Fruit fly (Drosophila melanogaster) whole organism, embryonic: ENCODE results near the gene Naa20A.
A peak's percentile ranks its signal among the peaks of the same experiment; 100 is the strongest.

ENCODE experiments used
- ATbp ChIP-seq: fragments of 200-800 bp; sonication (Bioruptor generic); optimal IDR thresholded peaks from 2 replicates; lab custom pipeline; 2017; ENCODE audit warnings: missing biosample characterization, mild to moderate bottlenecking, missing genetic modification characterization, missing genetic modification reagents
- CG1024 ChIP-seq: fragments of 200-800 bp; sonication (Bioruptor generic); IDR thresholded peaks from 2 replicates; pipeline ENCODE4 v1.3.6; 2022; ENCODE audit warnings: missing biosample characterization, missing genetic modification characterization
- CG10431 ChIP-seq: fragments of 200-800 bp; sonication (Bioruptor generic); optimal IDR thresholded peaks from 3 replicates; lab custom pipeline; 2018; ENCODE audit warnings: missing biosample characterization, mild to moderate bottlenecking, missing genetic modification characterization
- CG11398 ChIP-seq: fragments of 200-800 bp; sonication (Bioruptor generic); optimal IDR thresholded peaks from 2 replicates; lab custom pipeline; 2016; ENCODE audit warnings: missing biosample characterization, missing genetic modification characterization
- CG11560 ChIP-seq: fragments of 200-800 bp; sonication (Bioruptor generic); IDR thresholded peaks from 3 replicates; pipeline ENCODE4 v1.3.6; 2022; ENCODE audit warnings: missing biosample characterization, missing genetic modification characterization
- CG12236 ChIP-seq: fragments of 200-800 bp; sonication (Bioruptor generic); optimal IDR thresholded peaks from 2 replicates; lab custom pipeline; 2016; ENCODE audit warnings: missing biosample characterization, missing genetic modification characterization
- CG12744 ChIP-seq: fragments of 200-800 bp; sonication (Bioruptor generic); optimal IDR thresholded peaks from 2 replicates; lab custom pipeline; 2016; ENCODE audit warnings: missing biosample characterization, missing genetic modification characterization
- CG13424 ChIP-seq: fragments of 200-800 bp; sonication (Bioruptor generic); optimal IDR thresholded peaks from 2 replicates; lab custom pipeline; 2019; ENCODE audit warnings: missing biosample characterization, mild to moderate bottlenecking, missing genetic modification characterization, moderate library complexity
- CG15011 ChIP-seq: fragments of 200-800 bp; sonication (Bioruptor generic); optimal IDR thresholded peaks from 3 replicates; lab custom pipeline; 2018; ENCODE audit warnings: missing biosample characterization, mild to moderate bottlenecking, missing genetic modification characterization
- CG1647 ChIP-seq: fragments of 200-800 bp; sonication (Bioruptor generic); optimal IDR thresholded peaks from 3 replicates; lab custom pipeline; 2016; ENCODE audit warnings: missing biosample characterization, missing genetic modification characterization
- CG17361 ChIP-seq: fragments of 200-800 bp; sonication (Bioruptor generic); IDR thresholded peaks from 3 replicates; pipeline ENCODE4 v1.3.6; 2022; ENCODE audit warnings: missing biosample characterization, missing genetic modification characterization
- CG2678 ChIP-seq: fragments of 200-800 bp; sonication (Bioruptor generic); optimal IDR thresholded peaks from 3 replicates; lab custom pipeline; 2019; ENCODE audit warnings: missing biosample characterization, mild to moderate bottlenecking, missing genetic modification characterization, moderate library complexity
- CG34422 ChIP-seq: fragments of 200-800 bp; sonication (Bioruptor generic); IDR thresholded peaks from 3 replicates; pipeline ENCODE4 v1.3.6; 2022; ENCODE audit warnings: missing biosample characterization, missing genetic modification characterization
- CG3995 ChIP-seq: fragments of 200-800 bp; sonication (Bioruptor generic); optimal IDR thresholded peaks from 3 replicates; lab custom pipeline; 2016; ENCODE audit warnings: missing biosample characterization, missing genetic modification characterization
- CG6272 ChIP-seq: fragments of 200-800 bp; sonication (Bioruptor generic); IDR thresholded peaks from 2 replicates; pipeline ENCODE4 v1.3.6; 2022; ENCODE audit warnings: missing biosample characterization, missing genetic modification characterization
- CG6854 ChIP-seq: fragments of 200-800 bp; sonication (Bioruptor generic); optimal IDR thresholded peaks from 3 replicates; lab custom pipeline; 2017; ENCODE audit warnings: missing biosample characterization, mild to moderate bottlenecking, missing genetic modification characterization
- CG8924 ChIP-seq: fragments of 200-800 bp; optimal IDR thresholded peaks from 3 replicates; lab custom pipeline; 2019; ENCODE audit warnings: missing biosample characterization, mild to moderate bottlenecking, missing genetic modification characterization, moderate library complexity
- CG8944 ChIP-seq: fragments of 200-800 bp; sonication (Bioruptor generic); optimal IDR thresholded peaks from 3 replicates; lab custom pipeline; 2016; ENCODE audit warnings: missing biosample characterization, missing genetic modification characterization
- CG9876 ChIP-seq: fragments of 200-800 bp; sonication (Bioruptor generic); optimal IDR thresholded peaks from 2 replicates; lab custom pipeline; 2016; ENCODE audit warnings: missing biosample characterization, missing genetic modification characterization
- CHES-1-like ChIP-seq: fragments of 200-800 bp; sonication (Bioruptor generic); optimal IDR thresholded peaks from 2 replicates; lab custom pipeline; 2016; ENCODE audit warnings: missing biosample characterization, missing genetic modification characterization
- Dek ChIP-seq: fragments of 200-800 bp; sonication (Bioruptor generic); optimal IDR thresholded peaks from 3 replicates; lab custom pipeline; 2019; ENCODE audit warnings: missing biosample characterization, mild to moderate bottlenecking, missing genetic modification characterization, moderate library complexity
- Drgx ChIP-seq: fragments of 200-800 bp; sonication (Bioruptor generic); IDR thresholded peaks from 2 replicates; pipeline ENCODE4 v1.3.6; 2022; ENCODE audit warnings: missing biosample characterization, missing genetic modification characterization
- Eip74EF ChIP-seq, 2 experiments: fragments of 200-800 bp in 1 of 2; fragments of >200 bp in 1 of 2; sonication (Bioruptor generic) in 1 of 2; optimal IDR thresholded peaks; 2 replicates each; lab custom pipeline; 2017 to 2019; ENCODE audit warnings: missing biosample characterization in 2 of 2, missing genetic modification characterization in 2 of 2, mild to moderate bottlenecking in 1 of 2, moderate library complexity in 1 of 2
- Elba2 ChIP-seq: fragments of 200-800 bp; sonication (Bioruptor generic); optimal IDR thresholded peaks from 3 replicates; lab custom pipeline; 2016; ENCODE audit warnings: missing biosample characterization, missing genetic modification characterization
- H15 ChIP-seq: fragments of 200-800 bp; sonication (Bioruptor generic); IDR thresholded peaks from 3 replicates; pipeline ENCODE4 v1.3.6; 2022; ENCODE audit warnings: missing biosample characterization, missing genetic modification characterization
- Hsf ChIP-seq: fragments of 200-800 bp; sonication (Bioruptor generic); optimal IDR thresholded peaks from 3 replicates; lab custom pipeline; 2016; ENCODE audit warnings: missing biosample characterization, missing genetic modification characterization
- Lhr ChIP-seq: fragments of 200-800 bp; sonication (Bioruptor generic); optimal IDR thresholded peaks from 3 replicates; lab custom pipeline; 2017; ENCODE audit warnings: mild to moderate bottlenecking, missing biosample characterization, missing genetic modification reagents, missing genetic modification characterization
- Oaz ChIP-seq: fragments of 200-800 bp; sonication (Bioruptor generic); IDR thresholded peaks from 2 replicates; pipeline ENCODE4 v1.3.6; 2022; ENCODE audit warnings: missing biosample characterization, missing genetic modification characterization
- Rfx ChIP-seq: fragments of 200-800 bp; sonication (Bioruptor generic); IDR thresholded peaks from 2 replicates; pipeline ENCODE4 v1.3.6; 2022; ENCODE audit warnings: missing biosample characterization, missing genetic modification characterization
- Scr ChIP-seq: fragments of 200-800 bp; sonication (Bioruptor generic); IDR thresholded peaks from 2 replicates; pipeline ENCODE4 v1.3.6; 2022; ENCODE audit warnings: missing biosample characterization, missing genetic modification characterization; ENCODE audit not compliant: partially characterized antibody
- Taf1 ChIP-seq: fragments of 200-800 bp; sonication (Bioruptor generic); IDR thresholded peaks from 2 replicates; pipeline ENCODE4 v1.3.6; 2022; ENCODE audit warnings: missing biosample characterization, missing genetic modification characterization
- al ChIP-seq: fragments of 200-800 bp; sonication (Bioruptor generic); IDR thresholded peaks from 2 replicates; pipeline ENCODE4 v1.3.6; 2022; ENCODE audit warnings: missing biosample characterization, missing genetic modification characterization
- bigmax ChIP-seq: fragments of 200-800 bp; sonication (Bioruptor generic); optimal IDR thresholded peaks from 2 replicates; lab custom pipeline; 2018; ENCODE audit warnings: missing biosample characterization, mild to moderate bottlenecking, missing genetic modification characterization
- chinmo ChIP-seq: fragments of 200-800 bp; sonication (Bioruptor generic); IDR thresholded peaks from 4 replicates; pipeline ENCODE4 v1.3.6; 2022; ENCODE audit warnings: missing biosample characterization, missing genetic modification characterization; ENCODE audit not compliant: partially characterized antibody
- disco-r ChIP-seq: fragments of 200-800 bp; sonication (Bioruptor generic); optimal IDR thresholded peaks from 2 replicates; lab custom pipeline; 2016; ENCODE audit warnings: missing biosample characterization, missing genetic modification characterization
- dmrt11E ChIP-seq: fragments of 200-800 bp; sonication (Bioruptor generic); optimal IDR thresholded peaks from 3 replicates; lab custom pipeline; 2018; ENCODE audit warnings: missing biosample characterization, mild to moderate bottlenecking, missing genetic modification characterization, moderate library complexity
- dpn ChIP-seq, 2 experiments: fragments of 200-800 bp; sonication (Bioruptor generic); optimal IDR thresholded peaks; 3 replicates each; lab custom pipeline; 2016; ENCODE audit warnings: missing biosample characterization in 2 of 2, missing genetic modification characterization in 2 of 2
- exex ChIP-seq: fragments of 200-800 bp; sonication (Bioruptor generic); optimal IDR thresholded peaks from 4 replicates; lab custom pipeline; 2018; ENCODE audit warnings: missing biosample characterization, mild to moderate bottlenecking, missing genetic modification characterization, moderate library complexity
- fd64A ChIP-seq: fragments of 200-800 bp; sonication (Bioruptor generic); optimal IDR thresholded peaks from 3 replicates; lab custom pipeline; 2018; ENCODE audit warnings: missing biosample characterization, mild to moderate bottlenecking, missing genetic modification characterization
- grau ChIP-seq: fragments of 200-800 bp; optimal IDR thresholded peaks from 3 replicates; lab custom pipeline; 2019; ENCODE audit warnings: missing biosample characterization, mild to moderate bottlenecking, missing genetic modification characterization, moderate library complexity
- kay ChIP-seq: fragments of 200-800 bp; sonication (Bioruptor generic); optimal IDR thresholded peaks from 2 replicates; lab custom pipeline; 2016; ENCODE audit warnings: missing biosample characterization, missing genetic modification characterization
- mam ChIP-seq: fragments of 200-800 bp; sonication (Bioruptor generic); optimal IDR thresholded peaks from 3 replicates; lab custom pipeline; 2016; ENCODE audit warnings: missing biosample characterization, missing genetic modification characterization
- org-1 ChIP-seq: fragments of 200-800 bp; sonication (Bioruptor generic); optimal IDR thresholded peaks from 2 replicates; lab custom pipeline; 2017; ENCODE audit warnings: missing biosample characterization, missing genetic modification characterization
- p53 ChIP-seq: fragments of 200-800 bp; sonication (Bioruptor generic); optimal IDR thresholded peaks from 2 replicates; lab custom pipeline; 2016; ENCODE audit warnings: missing biosample characterization, missing genetic modification characterization
- pita ChIP-seq: fragments of 200-800 bp; sonication (Bioruptor generic); optimal IDR thresholded peaks from 2 replicates; lab custom pipeline; 2017; ENCODE audit warnings: missing biosample characterization, mild to moderate bottlenecking, missing genetic modification characterization
- ro ChIP-seq: fragments of 200-800 bp; sonication (Bioruptor generic); IDR thresholded peaks from 2 replicates; pipeline ENCODE4 v1.3.6; 2022; ENCODE audit warnings: missing biosample characterization, missing genetic modification characterization
- tll ChIP-seq, 2 experiments: fragments of 200-800 bp in 1 of 2; fragments of >200 bp in 1 of 2; sonication (Bioruptor generic) in 1 of 2; optimal IDR thresholded peaks; 2 replicates each; lab custom pipeline; 2017 to 2019; ENCODE audit warnings: missing biosample characterization in 2 of 2, missing genetic modification characterization in 2 of 2, mild to moderate bottlenecking in 1 of 2, moderate library complexity in 1 of 2
- trem ChIP-seq: fragments of 200-800 bp; optimal IDR thresholded peaks from 3 replicates; lab custom pipeline; 2019; ENCODE audit warnings: missing biosample characterization, mild to moderate bottlenecking, missing genetic modification characterization, moderate library complexity
- ttk ChIP-seq: fragments of 200-800 bp; sonication (Bioruptor generic); IDR thresholded peaks from 2 replicates; pipeline ENCODE4 v2.1.2; 2022; ENCODE audit warnings: missing biosample characterization, missing genetic modification characterization
- unpg ChIP-seq: fragments of 200-800 bp; sonication (Bioruptor generic); optimal IDR thresholded peaks from 3 replicates; lab custom pipeline; 2018; ENCODE audit warnings: missing biosample characterization, mild to moderate bottlenecking, missing genetic modification characterization, moderate library complexity
- zen ChIP-seq: fragments of 200-800 bp; sonication (Bioruptor generic); optimal IDR thresholded peaks from 3 replicates; lab custom pipeline; 2018; ENCODE audit warnings: missing biosample characterization, mild to moderate bottlenecking, missing genetic modification characterization, moderate library complexity

Gene Naa20A

dm6 chrX:19666991-19667409 is 44.1 kb upstream of the Naa20A start, which contains the start of gene Zw:
Gene Zw, plus strand, starts transcription at chrX:19667252.
- TF ChIP-seq CG17361 (GFP tag; lab: Robert Waterston, UW) (peak; percentile 53; the same call in 2 of the 3 replicates), CG11398 (no peak), ttk (peak; percentile 45; the same call in 1 of the 2 replicates), CG3995 (GFP tag; lab: Kevin White, UChicago) (no peak), H15 (GFP tag; lab: Robert Waterston, UW) (peak; percentile 53; the same call in 1 of the 3 replicates), Taf1 (GFP tag; lab: Robert Waterston, UW) (peak; percentile 40; the same call in 1 of the 2 replicates), trem (tag; lab: Kevin White, UChicago) (peak; percentile 20), CG13424 (tag; lab: Kevin White, UChicago) (peak; percentile 39), bigmax (GFP tag; lab: Kevin White, UChicago) (no peak), CG12236 (GFP tag; lab: Kevin White, UChicago) (no peak), ro (GFP tag; lab: Robert Waterston, UW) (no peak), CG2678 (tag; lab: Kevin White, UChicago) (peak; percentile 57), Eip74EF (GFP tag; optimal IDR thresholded peaks at IDR 0.05; lab: Kevin White, UChicago) (no peak), CG1647 (GFP tag; lab: Kevin White, UChicago) (peak; percentile 11), disco-r (GFP tag; lab: Kevin White, UChicago) (no peak), Elba2 (GFP tag; lab: Kevin White, UChicago) (no peak), al (peak; percentile 46; the same call in 1 of the 2 replicates), CG8924 (tag; lab: Kevin White, UChicago) (peak; percentile 1), zen (tag; lab: Kevin White, UChicago) (peak; percentile 20), unpg (peak; percentile 29), kay (GFP tag; lab: Kevin White, UChicago) (no peak), tll (GFP tag; optimal IDR thresholded peaks at IDR 0.05; lab: Kevin White, UChicago) (no peak), Hsf (GFP tag; lab: Kevin White, UChicago) (peak; percentile 23), CG11560 (no peak), dpn (GFP tag; optimal IDR thresholded peaks at IDR 0.05; lab: Kevin White, UChicago) (peak; percentile 53 to 55), CG6854 (GFP tag; lab: Kevin White, UChicago) (no peak), Oaz (GFP tag; lab: Robert Waterston, UW) (no peak), CG15011 (GFP tag; lab: Kevin White, UChicago) (no peak), CG6272 (peak; percentile 34; the same call in 1 of the 2 replicates), exex (tag; lab: Kevin White, UChicago) (peak; percentile 7), Scr (GFP tag; lab: Robert Waterston, UW) (peak; percentile 8; the same call in 1 of the 2 replicates), CG34422 (peak; percentile 72; the same call in 2 of the 3 replicates), dmrt11E (tag; lab: Kevin White, UChicago) (peak; percentile 30), CHES-1-like (GFP tag; lab: Kevin White, UChicago) (no peak), chinmo (GFP tag; lab: Robert Waterston, UW) (peak; percentile 95), CG1024 (GFP tag; lab: Robert Waterston, UW) (0 out of 2 replicates have a peak, but pooled peaks have one; percentile 7), Dek (no peak), fd64A (GFP tag; lab: Kevin White, UChicago) (no peak), CG10431 (GFP tag; lab: Kevin White, UChicago) (no peak), CG9876 (GFP tag; lab: Kevin White, UChicago) (no peak), mam (GFP tag; lab: Kevin White, UChicago) (peak; percentile 61), ATbp (peak; percentile 7), grau (tag; lab: Kevin White, UChicago) (peak; percentile 45), CG8944 (GFP tag; lab: Kevin White, UChicago) (peak; percentile 13), CG12744 (GFP tag; lab: Kevin White, UChicago) (peak; percentile 36), pita (GFP tag; lab: Kevin White, UChicago) (no peak), Lhr (GFP tag; lab: Kevin White, UChicago) (no peak), Rfx (peak; percentile 87), p53 (no peak), Drgx (GFP tag; lab: Robert Waterston, UW) (peak; percentile 52), org-1 (no peak)
